Fruit fly (Drosophila melanogaster) whole organism, embryonic: ENCODE results near the gene bun.
A peak's percentile ranks its signal among the peaks of the same experiment; 100 is the strongest.

Experiments used
- Ada2b ChIP-seq: fragments of 200-800 bp; sonication (Bioruptor generic); IDR thresholded peaks from 2 replicates; pipeline ENCODE4 v1.3.6; 2022; ENCODE audit warnings: missing biosample characterization, missing genetic modification characterization
- Awh ChIP-seq: fragments of 200-800 bp; sonication (Bioruptor generic); IDR thresholded peaks from 2 replicates; pipeline ENCODE4, ENCODE4 v1.3.6; 2022; ENCODE audit warnings: missing biosample characterization, missing genetic modification characterization
- CG10979 ChIP-seq: fragments of 200-800 bp; sonication (Bioruptor generic); optimal IDR thresholded peaks from 2 replicates; lab custom pipeline; 2018; ENCODE audit warnings: missing biosample characterization, mild to moderate bottlenecking, missing genetic modification characterization, moderate library complexity
- CG14710 ChIP-seq: fragments of 200-800 bp; sonication (Bioruptor generic); optimal IDR thresholded peaks from 3 replicates; lab custom pipeline; 2019; ENCODE audit warnings: missing biosample characterization, mild to moderate bottlenecking, missing genetic modification characterization, moderate library complexity
- CG15696 ChIP-seq: fragments of 200-800 bp; sonication (Bioruptor generic); optimal IDR thresholded peaks from 2 replicates; lab custom pipeline; 2019; ENCODE audit warnings: missing biosample characterization, mild to moderate bottlenecking, missing genetic modification characterization, moderate library complexity
- CG16815 ChIP-seq: fragments of 200-800 bp; sonication (Bioruptor generic); optimal IDR thresholded peaks from 3 replicates; lab custom pipeline; 2017; ENCODE audit warnings: missing biosample characterization, mild to moderate bottlenecking, missing genetic modification characterization
- CG17359 ChIP-seq: fragments of 200-800 bp; sonication (Bioruptor generic); optimal IDR thresholded peaks from 3 replicates; lab custom pipeline; 2018; ENCODE audit warnings: missing biosample characterization, mild to moderate bottlenecking, missing genetic modification characterization, moderate library complexity
- CG17829 ChIP-seq: fragments of 200-800 bp; optimal IDR thresholded peaks from 2 replicates; lab custom pipeline; 2019; ENCODE audit warnings: missing biosample characterization, mild to moderate bottlenecking, missing genetic modification characterization, moderate library complexity
- CG18599 ChIP-seq: fragments of 200-800 bp; sonication (Bioruptor generic); optimal IDR thresholded peaks from 3 replicates; lab custom pipeline; 2017; ENCODE audit warnings: missing biosample characterization, missing genetic modification characterization, mild to moderate bottlenecking, moderate library complexity, missing genetic modification reagents
- CG2199 ChIP-seq: fragments of 200-800 bp; sonication (Bioruptor generic); IDR thresholded peaks from 3 replicates; pipeline ENCODE4 v1.3.6; 2022; ENCODE audit warnings: missing biosample characterization, missing genetic modification characterization
- CG2678 ChIP-seq: fragments of 200-800 bp; sonication (Bioruptor generic); optimal IDR thresholded peaks from 3 replicates; lab custom pipeline; 2019; ENCODE audit warnings: missing biosample characterization, mild to moderate bottlenecking, missing genetic modification characterization, moderate library complexity
- CG2712 ChIP-seq: fragments of 200-800 bp; optimal IDR thresholded peaks from 3 replicates; lab custom pipeline; 2019; ENCODE audit warnings: missing biosample characterization, mild to moderate bottlenecking, missing genetic modification characterization, moderate library complexity
- CG33557 ChIP-seq: fragments of 200-800 bp; sonication (Bioruptor generic); optimal IDR thresholded peaks from 2 replicates; lab custom pipeline; 2019; ENCODE audit warnings: missing biosample characterization, mild to moderate bottlenecking, missing genetic modification characterization, moderate library complexity
- CG4617 ChIP-seq: fragments of 200-800 bp; sonication (Bioruptor generic); optimal IDR thresholded peaks from 3 replicates; lab custom pipeline; 2016; ENCODE audit warnings: missing biosample characterization, missing genetic modification characterization, borderline replicate concordance
- CG7963 ChIP-seq: fragments of 200-800 bp; sonication (Bioruptor generic); IDR thresholded peaks from 3 replicates; pipeline ENCODE4 v1.3.6; 2022; ENCODE audit warnings: missing biosample characterization, missing genetic modification characterization; ENCODE audit not compliant: partially characterized antibody
- CG8478 ChIP-seq: fragments of >200 bp; optimal IDR thresholded peaks from 2 replicates; lab custom pipeline; 2018
- CG9609 ChIP-seq: fragments of 200-800 bp; sonication (Bioruptor generic); optimal IDR thresholded peaks from 3 replicates; lab custom pipeline; 2016; ENCODE audit warnings: missing biosample characterization, missing genetic modification characterization
- CTCF ChIP-seq: fragments of 200-800 bp; sonication (Bioruptor generic); optimal IDR thresholded peaks from 2 replicates; lab custom pipeline; 2017; ENCODE audit warnings: missing biosample characterization, mild to moderate bottlenecking, missing genetic modification characterization, moderate library complexity
- CoRest ChIP-seq: fragments of 200-800 bp; sonication (Bioruptor generic); optimal IDR thresholded peaks from 3 replicates; lab custom pipeline; 2018; ENCODE audit warnings: missing biosample characterization, mild to moderate bottlenecking, missing genetic modification characterization, moderate library complexity
- D ChIP-seq, 2 experiments: fragments of 200-800 bp in 1 of 2; fragments of >200 bp in 1 of 2; sonication (Bioruptor generic) in 1 of 2; optimal IDR thresholded peaks; 2 replicates in 1 of 2; 3 replicates in 1 of 2; lab custom pipeline; 2017; ENCODE audit warnings: mild to moderate bottlenecking in 1 of 2, missing biosample characterization in 1 of 2, missing genetic modification characterization in 1 of 2, missing genetic modification reagents in 1 of 2
- Dfd ChIP-seq, 2 experiments: fragments of >200 bp; optimal IDR thresholded peaks; 2 replicates each; lab custom pipeline; 2017; ENCODE audit warnings: missing biosample characterization in 2 of 2, missing genetic modification characterization in 2 of 2
- Doc2 ChIP-seq: fragments of 200-800 bp; sonication (Bioruptor generic); IDR thresholded peaks from 2 replicates; pipeline ENCODE4 v1.3.6; 2022; ENCODE audit warnings: missing biosample characterization, missing genetic modification characterization
- Hr51 ChIP-seq, 2 experiments: fragments of 200-800 bp; sonication (Bioruptor generic); optimal IDR thresholded peaks; 2 replicates in 1 of 2; 3 replicates in 1 of 2; lab custom pipeline; 2016 to 2018; ENCODE audit warnings: missing biosample characterization in 2 of 2, missing genetic modification characterization in 2 of 2, mild to moderate bottlenecking in 1 of 2, moderate library complexity in 1 of 2
- Jarid2 ChIP-seq: fragments of 200-800 bp; sonication (Bioruptor generic); optimal IDR thresholded peaks from 3 replicates; lab custom pipeline; 2017; ENCODE audit warnings: mild to moderate bottlenecking, missing biosample characterization, missing genetic modification reagents, missing genetic modification characterization
- Myb ChIP-seq: fragments of 200-800 bp; sonication (Bioruptor generic); optimal IDR thresholded peaks from 2 replicates; lab custom pipeline; 2016; ENCODE audit warnings: missing biosample characterization, missing genetic modification characterization
- Neu2 ChIP-seq: fragments of 200-800 bp; sonication (Bioruptor generic); optimal IDR thresholded peaks from 3 replicates; lab custom pipeline; 2016; ENCODE audit warnings: missing biosample characterization, missing genetic modification characterization, borderline replicate concordance
- Sin3A ChIP-seq: fragments of >200 bp; optimal IDR thresholded peaks from 2 replicates; lab custom pipeline; 2018
- dm ChIP-seq: fragments of 200-800 bp; sonication (Bioruptor generic); optimal IDR thresholded peaks from 3 replicates; lab custom pipeline; 2016; ENCODE audit warnings: missing biosample characterization, missing genetic modification characterization
- dmrt11E ChIP-seq: fragments of 200-800 bp; sonication (Bioruptor generic); optimal IDR thresholded peaks from 3 replicates; lab custom pipeline; 2018; ENCODE audit warnings: missing biosample characterization, mild to moderate bottlenecking, missing genetic modification characterization, moderate library complexity
- dmrt99B ChIP-seq: fragments of 200-800 bp; sonication (Bioruptor generic); optimal IDR thresholded peaks from 2 replicates; lab custom pipeline; 2018; ENCODE audit warnings: missing biosample characterization, mild to moderate bottlenecking, missing genetic modification characterization, moderate library complexity
- ems ChIP-seq: fragments of 200-800 bp; sonication (Bioruptor generic); optimal IDR thresholded peaks from 3 replicates; lab custom pipeline; 2016; ENCODE audit warnings: missing biosample characterization, missing genetic modification characterization
- exex ChIP-seq: fragments of 200-800 bp; sonication (Bioruptor generic); optimal IDR thresholded peaks from 4 replicates; lab custom pipeline; 2018; ENCODE audit warnings: missing biosample characterization, mild to moderate bottlenecking, missing genetic modification characterization, moderate library complexity
- grau ChIP-seq: fragments of 200-800 bp; optimal IDR thresholded peaks from 3 replicates; lab custom pipeline; 2019; ENCODE audit warnings: missing biosample characterization, mild to moderate bottlenecking, missing genetic modification characterization, moderate library complexity
- lola ChIP-seq, 3 experiments: fragments of >200 bp in 2 of 3; fragments of 200-800 bp in 1 of 3; sonication (Bioruptor generic) in 1 of 3; optimal IDR thresholded peaks; 2 replicates each; lab custom pipeline; 2017 to 2019; ENCODE audit warnings: missing biosample characterization in 3 of 3, missing genetic modification characterization in 3 of 3, mild to moderate bottlenecking in 1 of 3, moderate library complexity in 1 of 3
- nmo ChIP-seq: fragments of 200-800 bp; sonication (Bioruptor generic); optimal IDR thresholded peaks from 2 replicates; lab custom pipeline; 2018; ENCODE audit warnings: missing biosample characterization, mild to moderate bottlenecking, missing genetic modification characterization, moderate library complexity
- pita ChIP-seq: fragments of 200-800 bp; sonication (Bioruptor generic); optimal IDR thresholded peaks from 2 replicates; lab custom pipeline; 2017; ENCODE audit warnings: missing biosample characterization, mild to moderate bottlenecking, missing genetic modification characterization
- ro ChIP-seq: fragments of 200-800 bp; sonication (Bioruptor generic); IDR thresholded peaks from 2 replicates; pipeline ENCODE4 v1.3.6; 2022; ENCODE audit warnings: missing biosample characterization, missing genetic modification characterization
- sens ChIP-seq: fragments of 200-800 bp; sonication (Bioruptor generic); peaks from one replicate; lab custom pipeline; 2016; ENCODE audit warnings: missing biosample characterization, missing genetic modification characterization
- so ChIP-seq: fragments of 200-800 bp; sonication (Bioruptor generic); IDR thresholded peaks from 3 replicates; pipeline ENCODE4 v1.3.6; 2022; ENCODE audit warnings: missing biosample characterization, missing genetic modification characterization
- ttk ChIP-seq: fragments of 200-800 bp; sonication (Bioruptor generic); IDR thresholded peaks from 2 replicates; pipeline ENCODE4 v2.1.2; 2022; ENCODE audit warnings: missing biosample characterization, missing genetic modification characterization
- unpg ChIP-seq: fragments of 200-800 bp; sonication (Bioruptor generic); optimal IDR thresholded peaks from 3 replicates; lab custom pipeline; 2018; ENCODE audit warnings: missing biosample characterization, mild to moderate bottlenecking, missing genetic modification characterization, moderate library complexity

Gene bun

DNA sequence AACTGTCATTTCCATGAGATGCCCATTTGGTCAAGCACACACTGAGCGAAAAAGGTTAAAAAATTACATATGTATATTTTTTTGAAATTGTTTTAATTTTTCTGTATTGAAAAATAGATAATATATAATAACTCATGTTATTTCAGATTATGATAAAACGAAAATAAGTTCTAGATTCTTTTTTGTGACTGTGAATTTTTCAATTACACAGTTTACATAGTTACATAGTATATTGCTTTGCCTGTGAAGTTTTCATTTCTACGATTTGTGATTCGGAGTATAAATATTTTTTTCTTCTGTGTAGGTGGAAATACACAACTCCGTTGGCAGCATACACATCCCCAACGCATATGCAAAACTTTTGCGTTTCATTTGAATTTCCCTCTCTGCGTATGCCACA, 1.9 kb upstream of the bun start (continued):
- peak; percentile 7 for TF ChIP-seq CG17829 (tag; lab: Kevin White, UChicago)
- peak; percentile 34 for TF ChIP-seq grau (tag; lab: Kevin White, UChicago)
- peak in 1 of 3 experiments; percentile 28 for TF ChIP-seq lola (GFP tag; optimal IDR thresholded peaks at IDR 0.05; lab: Kevin White, UChicago)
- TF ChIP-seq Doc2 (GFP tag; lab: Robert Waterston, UW) = no peak
- TF ChIP-seq CG4617 (GFP tag; lab: Kevin White, UChicago) = no peak
- TF ChIP-seq Jarid2 = no peak
- TF ChIP-seq CG2199 (GFP tag; lab: Robert Waterston, UW) = no peak
- no peak for TF ChIP-seq exex
- TF ChIP-seq Neu2 (GFP tag; lab: Kevin White, UChicago) = no peak
- peak in 1 of 2 experiments; percentile 19 for TF ChIP-seq Hr51 (GFP tag; optimal IDR thresholded peaks at IDR 0.05; lab: Kevin White, UChicago)
- TF ChIP-seq nmo (GFP tag; lab: Kevin White, UChicago) = peak; percentile 27
- no peak for TF ChIP-seq so (GFP tag; lab: Robert Waterston, UW)
- TF ChIP-seq CG18599 (GFP tag; lab: Kevin White, UChicago) = peak; percentile 28
- peak; percentile 48 for TF ChIP-seq CG2712 (tag; lab: Kevin White, UChicago)
- TF ChIP-seq CoRest = peak; percentile 35
- no peak for TF ChIP-seq ro (GFP tag; lab: Robert Waterston, UW)
- TF ChIP-seq ttk (GFP tag; lab: Robert Waterston, UW) = no peak
- TF ChIP-seq sens (GFP tag; lab: Kevin White, UChicago) = peak; percentile 74
- TF ChIP-seq dm (GFP tag; lab: Kevin White, UChicago) = no peak
- TF ChIP-seq CG7963 (GFP tag; lab: Robert Waterston, UW) = no peak
- TF ChIP-seq CG16815 = no peak
- TF ChIP-seq Awh = no peak
- peak; percentile 17 for TF ChIP-seq CG14710 (tag; lab: Kevin White, UChicago)
- TF ChIP-seq Dfd (GFP tag; optimal IDR thresholded peaks at IDR 0.05; lab: Kevin White, UChicago) = no peak
- TF ChIP-seq CG9609 (GFP tag; lab: Kevin White, UChicago) = no peak
- peak; percentile 30 for TF ChIP-seq CG17359
- peak; percentile 13 for TF ChIP-seq CG10979
- TF ChIP-seq dmrt99B (tag; lab: Kevin White, UChicago) = peak; percentile 34
- TF ChIP-seq CG8478 (lab: Kevin White, UChicago) = no peak
- no peak for TF ChIP-seq ems (GFP tag; lab: Kevin White, UChicago)
- peak; percentile 38 for TF ChIP-seq unpg (GFP tag; lab: Kevin White, UChicago)
- peak; percentile 40 for TF ChIP-seq CG2678
- peak; percentile 77 for TF ChIP-seq CG33557 (GFP tag; lab: Kevin White, UChicago)
- TF ChIP-seq CG15696 = no peak
- TF ChIP-seq D (optimal IDR thresholded peaks at IDR 0.05; lab: Kevin White, UChicago) = no peak
- TF ChIP-seq D (GFP tag; optimal IDR thresholded peaks at IDR 0.05; lab: Kevin White, UChicago) = no peak
- TF ChIP-seq dmrt11E (tag; lab: Kevin White, UChicago) = peak; percentile 39

DNA sequence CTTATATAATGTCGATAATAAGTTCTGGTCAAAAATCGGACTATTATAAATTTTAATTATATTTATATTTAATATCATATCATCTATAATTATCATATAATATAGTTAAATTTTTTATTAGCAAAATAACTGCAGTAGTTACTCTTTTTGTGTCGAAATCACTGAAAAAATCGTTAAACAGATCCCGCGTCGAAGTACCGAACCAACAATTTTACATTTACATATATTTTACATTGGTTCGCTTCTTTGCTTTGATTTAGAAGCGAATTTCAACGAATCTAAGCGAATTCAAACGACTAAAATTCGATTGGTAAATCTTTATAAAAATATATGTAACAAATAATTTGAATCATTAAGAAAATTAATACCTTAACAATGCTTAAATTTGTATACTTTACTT, 555 bp upstream of the bun start:
- TF ChIP-seq Sin3A (lab: Kevin White, UChicago) (no peak), Myb (peak; percentile 20), CG16815 (no peak), Ada2b (GFP tag; lab: Robert Waterston, UW) (no peak), pita (GFP tag; lab: Kevin White, UChicago) (peak; percentile 72), CTCF (GFP tag; lab: Kevin White, UChicago) (peak; percentile 77)
